Worm (Caenorhabditis elegans): Measurements from ENCODE around the gene twk-9.

twk-9 gene

DNA sequence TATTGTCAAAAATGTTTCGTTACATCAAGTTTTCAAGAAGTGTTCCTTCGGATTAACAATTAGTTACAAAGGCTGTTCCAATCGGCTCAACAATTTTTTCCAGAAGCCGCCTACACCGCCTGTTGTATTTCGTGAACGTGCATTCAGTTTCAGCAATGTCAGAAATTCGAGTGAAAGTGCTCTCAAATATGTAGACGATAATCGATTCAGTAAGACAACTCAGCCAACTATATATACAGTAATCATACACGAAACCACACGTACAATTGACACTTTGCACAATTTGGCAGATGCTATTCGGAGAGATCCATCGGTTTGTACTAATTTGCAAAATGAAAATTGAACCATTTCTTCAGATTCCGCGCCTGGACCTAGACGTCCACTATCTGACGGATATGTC lies 3.5 kb downstream of the twk-9 start:
- TF ChIP-seq F44E2.7 (GFP tag; IDR thresholded peaks at IDR 0.05) = no peak
- TF ChIP-seq unc-62 (GFP tag; optimal IDR thresholded peaks at IDR 0.05 in 1 of 2) = peak in 1 of 2 experiments; percentile 99
- no peak for TF ChIP-seq unc-62 (tag; optimal IDR thresholded peaks at IDR 0.05)
- TF ChIP-seq aha-1 (tag) = peak; percentile 1

DNA sequence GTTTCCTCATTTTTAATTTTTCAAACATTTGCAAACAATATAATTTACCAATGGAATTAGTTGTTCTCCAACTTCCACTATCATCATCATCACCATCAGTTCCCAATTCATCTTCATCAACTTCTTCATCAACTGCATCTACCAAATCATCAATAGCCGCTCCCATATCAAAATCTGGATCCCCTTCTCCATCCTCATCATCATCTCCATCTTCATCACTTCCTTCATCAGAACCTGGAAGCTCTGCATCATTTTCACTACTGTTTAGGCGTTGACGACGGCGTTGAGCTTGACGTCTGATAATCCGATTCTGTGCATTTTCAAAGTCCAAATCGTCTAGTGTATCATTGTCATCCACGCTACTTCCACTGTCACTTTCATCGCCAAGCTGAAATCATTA lies 4.9 kb downstream of the twk-9 start:
- TF ChIP-seq lin-38 (GFP tag; IDR thresholded peaks at IDR 0.05) (no peak), nhr-11 (tag; optimal IDR thresholded peaks at IDR 0.05) (no peak), unc-62 (GFP tag; optimal IDR thresholded peaks at IDR 0.05 in 1 of 2) (peak in 1 of 2 experiments; percentile 91), unc-62 (tag; optimal IDR thresholded peaks at IDR 0.05) (no peak), ceh-28 (tag; optimal IDR thresholded peaks at IDR 0.05) (no peak), ceh-44 (GFP tag; IDR thresholded peaks at IDR 0.05) (no peak), arid-1 (GFP tag; conservative IDR thresholded peaks at IDR 0.05) (no peak)

DNA sequence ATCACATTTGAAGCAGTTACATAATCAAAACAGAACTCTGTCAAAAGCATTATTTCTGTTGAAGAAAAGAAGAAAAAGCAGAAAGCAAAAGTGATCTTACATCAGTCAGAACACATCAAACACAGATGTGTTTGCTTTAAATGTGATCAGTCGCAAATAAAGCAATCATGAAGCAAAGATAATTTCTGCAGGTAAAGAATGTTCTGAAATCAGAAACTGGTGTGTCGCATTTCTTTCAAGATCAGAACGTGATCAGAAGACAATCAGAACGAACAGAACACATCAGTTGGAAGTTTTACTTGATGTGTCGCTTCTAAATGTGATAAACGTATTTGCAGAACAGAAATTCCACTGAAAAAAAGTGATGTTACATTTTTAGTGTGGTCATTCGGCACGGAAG lies 6.1 kb downstream of the twk-9 start:
- no peak for TF ChIP-seq zip-2 (tag; optimal IDR thresholded peaks at IDR 0.05)
- peak; percentile 73 for TF ChIP-seq dmd-6 (GFP tag; IDR thresholded peaks at IDR 0.05)
- TF ChIP-seq nhr-28 (tag; optimal IDR thresholded peaks at IDR 0.05) = peak; percentile 28

DNA sequence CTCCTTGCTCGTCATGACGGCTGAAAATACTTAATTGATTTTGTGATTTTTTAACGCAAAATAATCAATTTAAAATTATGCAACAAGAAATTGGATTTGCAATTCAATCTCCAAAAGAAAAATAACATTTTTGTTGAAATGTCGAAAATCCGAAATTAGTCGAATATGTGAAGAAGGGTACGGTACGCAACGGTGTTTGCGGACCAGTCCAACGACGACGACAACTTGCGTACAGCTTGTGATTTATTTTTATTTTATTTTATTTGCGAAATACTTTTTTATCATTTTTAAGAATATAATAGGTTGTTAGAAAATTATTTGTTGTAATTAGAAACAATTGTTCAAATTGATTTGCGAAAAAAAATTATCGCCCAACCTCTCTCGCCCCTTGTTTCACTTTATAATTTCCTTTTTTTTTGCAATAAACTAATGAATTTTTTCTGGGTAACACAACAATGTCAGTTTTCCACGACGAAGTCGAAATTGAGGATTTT lies 13.8 kb downstream of the twk-9 start, which contains the start of the genes dcaf-1 and dph-3:
Gene dcaf-1 (minus strand): TSS at position 20 of the 494 bp plus-strand sequence.
Gene dph-3 (plus strand): TSS at position 444 of the 494 bp plus-strand sequence.
- TF ChIP-seq Y75B8A.6 (GFP tag; IDR thresholded peaks at IDR 0.05) = no peak
- peak; percentile 23; the same call in 1 of the 2 replicates for TF ChIP-seq lin-38 (GFP tag; IDR thresholded peaks at IDR 0.05)
- TF ChIP-seq skn-1 (tag; optimal IDR thresholded peaks at IDR 0.05) = no peak
- no peak for TF ChIP-seq pqm-1 (tag; optimal IDR thresholded peaks at IDR 0.05)
- TF ChIP-seq Y48G9A.11 (GFP tag; IDR thresholded peaks at IDR 0.05) = no peak
- TF ChIP-seq dmd-6 (GFP tag; IDR thresholded peaks at IDR 0.05) = no peak
- no peak for TF ChIP-seq nhr-48 (tag; optimal IDR thresholded peaks at IDR 0.05)
- TF ChIP-seq rbr-2 (tag; optimal IDR thresholded peaks at IDR 0.05) = no peak
- no peak for TF ChIP-seq F26F4.8 (GFP tag; conservative IDR thresholded peaks at IDR 0.05)
- no peak for TF ChIP-seq daf-8 (GFP tag; IDR thresholded peaks at IDR 0.05)
- TF ChIP-seq jun-1 (tag; optimal IDR thresholded peaks at IDR 0.05) = no peak
- peak; percentile 82 for TF ChIP-seq hlh-30 (tag; optimal IDR thresholded peaks at IDR 0.05; ENCODE audit: insufficient read depth)
- TF ChIP-seq attf-4 (tag; optimal IDR thresholded peaks at IDR 0.05) = no peak
- peak; percentile 80 to 98 for TF ChIP-seq lsy-2 (tag; optimal IDR thresholded peaks at IDR 0.05)
- peak; percentile 35 for TF ChIP-seq dpl-1 (GFP tag; optimal IDR thresholded peaks at IDR 0.05)
- no peak for TF ChIP-seq unc-130 (GFP tag; optimal IDR thresholded peaks at IDR 0.05)
- TF ChIP-seq ceh-44 (GFP tag; IDR thresholded peaks at IDR 0.05) = no peak
- TF ChIP-seq mxl-3 (GFP tag; optimal IDR thresholded peaks at IDR 0.05) = no peak
- TF ChIP-seq ceh-20 (GFP tag; IDR thresholded peaks at IDR 0.05) = no peak
- TF ChIP-seq ces-1 (GFP tag; optimal IDR thresholded peaks at IDR 0.05) = no peak
- no peak for TF ChIP-seq Y5F2A.4 (GFP tag; optimal IDR thresholded peaks at IDR 0.05)
- TF ChIP-seq aly-2 (tag; optimal IDR thresholded peaks at IDR 0.05) = no peak
- TF ChIP-seq nhr-76 (tag; optimal IDR thresholded peaks at IDR 0.05) = no peak
- TF ChIP-seq lim-7 (GFP tag; IDR thresholded peaks at IDR 0.05) = no peak
- no peak for TF ChIP-seq ceh-32 (tag; optimal IDR thresholded peaks at IDR 0.05; ENCODE audit: poor library complexity)
- TF ChIP-seq ceh-28 (tag; optimal IDR thresholded peaks at IDR 0.05) = no peak
- peak; percentile 1 for TF ChIP-seq nhr-28 (tag; optimal IDR thresholded peaks at IDR 0.05)
- no peak for TF ChIP-seq nhr-11 (tag; optimal IDR thresholded peaks at IDR 0.05)
- no peak for TF ChIP-seq set-16 (GFP tag; IDR thresholded peaks at IDR 0.05)
- TF ChIP-seq ZK546.5 (tag; optimal IDR thresholded peaks at IDR 0.05) = no peak

Measured in whole organism, L4 larva.